Fruit fly (Drosophila melanogaster): Measurements from ENCODE around the gene beat-IIIc.

The beat-IIIc gene

dm6 chr2L:17266677-17267357 lies 6.3 kb upstream of the beat-IIIc start:
- TF ChIP-seq CG9948 (tag; optimal IDR thresholded peaks at IDR 0.05) (peak; percentile 29), CG8301 (tag; optimal IDR thresholded peaks at IDR 0.05) (no peak), fd96Ca (GFP tag; IDR thresholded peaks at IDR 0.05) (no peak), CG14655 (GFP tag; optimal IDR thresholded peaks at IDR 0.05) (peak; percentile 22), CG10348 (GFP tag; IDR thresholded peaks at IDR 0.05) (no peak), CG34367 (tag; optimal IDR thresholded peaks at IDR 0.05) (no peak), Ets98B (GFP tag; IDR thresholded peaks at IDR 0.05) (no peak), CG15710 (tag; optimal IDR thresholded peaks at IDR 0.05) (peak; percentile 34), CG17806 (tag; optimal IDR thresholded peaks at IDR 0.05) (peak; percentile 17), Snoo (tag; optimal IDR thresholded peaks at IDR 0.05) (no peak), CG32121 (GFP tag; IDR thresholded peaks at IDR 0.05) (no peak), CG8159 (tag; optimal IDR thresholded peaks at IDR 0.05) (peak; percentile 60)

- TF ChIP-seq CG34367 (tag; optimal IDR thresholded peaks at IDR 0.05), result no peak
- no peak for TF ChIP-seq CG10348 (GFP tag; IDR thresholded peaks at IDR 0.05)
- no peak for TF ChIP-seq fd96Ca (GFP tag; IDR thresholded peaks at IDR 0.05)
- no peak for TF ChIP-seq gl (tag; optimal IDR thresholded peaks at IDR 0.05)
- no peak for TF ChIP-seq CG32121 (GFP tag; IDR thresholded peaks at IDR 0.05)
- TF ChIP-seq Pif1B (GFP tag; optimal IDR thresholded peaks at IDR 0.05), result no peak
- no peak for TF ChIP-seq CG9948 (tag; optimal IDR thresholded peaks at IDR 0.05)
- no peak for TF ChIP-seq CG13204 (GFP tag; optimal IDR thresholded peaks at IDR 0.05)
- no peak for TF ChIP-seq EcR (GFP tag; optimal IDR thresholded peaks at IDR 0.05)
- TF ChIP-seq CG17806 (tag; optimal IDR thresholded peaks at IDR 0.05), result no peak
- no peak for TF ChIP-seq CG4496 (GFP tag; IDR thresholded peaks at IDR 0.05)
- no peak for TF ChIP-seq Snoo (tag; optimal IDR thresholded peaks at IDR 0.05)
- no peak for TF ChIP-seq CG8159 (tag; optimal IDR thresholded peaks at IDR 0.05)
- TF ChIP-seq D1 (tag; optimal IDR thresholded peaks at IDR 0.05), result no peak
- TF ChIP-seq CG8301 (tag; optimal IDR thresholded peaks at IDR 0.05), result no peak
- TF ChIP-seq CG15710 (tag; optimal IDR thresholded peaks at IDR 0.05), result no peak
- TF ChIP-seq rn (GFP tag; IDR thresholded peaks at IDR 0.05), result no peak
- TF ChIP-seq CG12605 (GFP tag; IDR thresholded peaks at IDR 0.05), result no peak
- no peak for TF ChIP-seq Pif1A (GFP tag; optimal IDR thresholded peaks at IDR 0.05)
These were observed 2.8 kb upstream of the beat-IIIc start for dm6 chr2L:17263352-17263751.

- no peak for TF ChIP-seq Pif1A (GFP tag; optimal IDR thresholded peaks at IDR 0.05)
- TF ChIP-seq CG32121 (GFP tag; IDR thresholded peaks at IDR 0.05), result no peak
- TF ChIP-seq CG4496 (GFP tag; IDR thresholded peaks at IDR 0.05), result no peak
- no peak for TF ChIP-seq CG8159 (tag; optimal IDR thresholded peaks at IDR 0.05)
- no peak for TF ChIP-seq CG15710 (tag; optimal IDR thresholded peaks at IDR 0.05)
- TF ChIP-seq rn (GFP tag; IDR thresholded peaks at IDR 0.05), result no peak
- TF ChIP-seq CG9948 (tag; optimal IDR thresholded peaks at IDR 0.05), result no peak
- no peak for TF ChIP-seq gl (tag; optimal IDR thresholded peaks at IDR 0.05)
- TF ChIP-seq CG8301 (tag; optimal IDR thresholded peaks at IDR 0.05), result no peak
- TF ChIP-seq CG17806 (tag; optimal IDR thresholded peaks at IDR 0.05), result no peak
- TF ChIP-seq CG12605 (GFP tag; IDR thresholded peaks at IDR 0.05), result no peak
- no peak for TF ChIP-seq CG10348 (GFP tag; IDR thresholded peaks at IDR 0.05)
- no peak for TF ChIP-seq CG14655 (GFP tag; optimal IDR thresholded peaks at IDR 0.05)
- no peak for TF ChIP-seq CG34367 (tag; optimal IDR thresholded peaks at IDR 0.05)
- TF ChIP-seq EcR (GFP tag; optimal IDR thresholded peaks at IDR 0.05), result no peak
- TF ChIP-seq Snoo (tag; optimal IDR thresholded peaks at IDR 0.05), result no peak
- no peak for TF ChIP-seq fd96Ca (GFP tag; IDR thresholded peaks at IDR 0.05)
These were observed 1.7 kb upstream of the beat-IIIc start for dm6 chr2L:17262231-17262630.

- peak; percentile 88 for TF ChIP-seq CG9948 (tag; optimal IDR thresholded peaks at IDR 0.05)
- 0 out of 2 replicates have a peak, but pooled peaks have one; percentile 8 for TF ChIP-seq CG10348 (GFP tag; IDR thresholded peaks at IDR 0.05)
- TF ChIP-seq CG8301 (tag; optimal IDR thresholded peaks at IDR 0.05), result peak; percentile 65
- peak; percentile 56 for TF ChIP-seq CG34367 (tag; optimal IDR thresholded peaks at IDR 0.05)
- peak; percentile 35 for TF ChIP-seq Ets98B (GFP tag; IDR thresholded peaks at IDR 0.05)
- peak; percentile 29 for TF ChIP-seq Pif1A (GFP tag; optimal IDR thresholded peaks at IDR 0.05)
- TF ChIP-seq gl (tag; optimal IDR thresholded peaks at IDR 0.05), result peak; percentile 69
- TF ChIP-seq rn (GFP tag; IDR thresholded peaks at IDR 0.05), result 0 out of 2 replicates have a peak, but pooled peaks have one; percentile 5
- peak; percentile 92 for TF ChIP-seq CG17806 (tag; optimal IDR thresholded peaks at IDR 0.05)
- TF ChIP-seq CG13204 (GFP tag; optimal IDR thresholded peaks at IDR 0.05), result peak; percentile 37
- peak; percentile 49; the same call in 1 of the 2 replicates for TF ChIP-seq CG12605 (GFP tag; IDR thresholded peaks at IDR 0.05)
- peak; percentile 74 for TF ChIP-seq CG15710 (tag; optimal IDR thresholded peaks at IDR 0.05)
- peak; percentile 77 for TF ChIP-seq CG14655 (GFP tag; optimal IDR thresholded peaks at IDR 0.05)
- peak; percentile 62; the same call in 1 of the 2 replicates for TF ChIP-seq CG32121 (GFP tag; IDR thresholded peaks at IDR 0.05)
- TF ChIP-seq fd96Ca (GFP tag; IDR thresholded peaks at IDR 0.05), result no peak
- peak; percentile 36 for TF ChIP-seq Snoo (tag; optimal IDR thresholded peaks at IDR 0.05)
- TF ChIP-seq CG8159 (tag; optimal IDR thresholded peaks at IDR 0.05), result peak; percentile 94
- peak; percentile 37 for TF ChIP-seq Pif1B (GFP tag; optimal IDR thresholded peaks at IDR 0.05)
- peak; percentile 58 for TF ChIP-seq D1 (tag; optimal IDR thresholded peaks at IDR 0.05)
- TF ChIP-seq EcR (GFP tag; optimal IDR thresholded peaks at IDR 0.05), result peak; percentile 57
- peak; percentile 70; the same call in 1 of the 3 replicates for TF ChIP-seq CG4496 (GFP tag; IDR thresholded peaks at IDR 0.05)
These were observed 17.3 kb downstream of the beat-IIIc start for dm6 chr2L:17243101-17243780.

- TF ChIP-seq Ets98B (GFP tag; IDR thresholded peaks at IDR 0.05) (no peak), CG12605 (GFP tag; IDR thresholded peaks at IDR 0.05) (no peak), EcR (GFP tag; optimal IDR thresholded peaks at IDR 0.05) (no peak), CG10348 (GFP tag; IDR thresholded peaks at IDR 0.05) (no peak), Snoo (tag; optimal IDR thresholded peaks at IDR 0.05) (no peak), CG34367 (tag; optimal IDR thresholded peaks at IDR 0.05) (no peak), CG13204 (GFP tag; optimal IDR thresholded peaks at IDR 0.05) (no peak), rn (GFP tag; IDR thresholded peaks at IDR 0.05) (no peak), CG8301 (tag; optimal IDR thresholded peaks at IDR 0.05) (no peak), gl (tag; optimal IDR thresholded peaks at IDR 0.05) (no peak), CG8159 (tag; optimal IDR thresholded peaks at IDR 0.05) (no peak), D1 (tag; optimal IDR thresholded peaks at IDR 0.05) (no peak), CG4496 (GFP tag; IDR thresholded peaks at IDR 0.05) (no peak), CG14655 (GFP tag; optimal IDR thresholded peaks at IDR 0.05) (no peak), Pif1B (GFP tag; optimal IDR thresholded peaks at IDR 0.05) (no peak), CG17806 (tag; optimal IDR thresholded peaks at IDR 0.05) (no peak), CG15710 (tag; optimal IDR thresholded peaks at IDR 0.05) (no peak), Pif1A (GFP tag; optimal IDR thresholded peaks at IDR 0.05) (no peak), fd96Ca (GFP tag; IDR thresholded peaks at IDR 0.05) (no peak), CG9948 (tag; optimal IDR thresholded peaks at IDR 0.05) (no peak)
These were observed 31.1 kb downstream of the beat-IIIc start for dm6 chr2L:17229394-17229793.

All from whole organism, pupa.